Fruit fly (Drosophila melanogaster): Measurements from ENCODE around the gene PIG-C.
A peak's percentile ranks its signal among the peaks of the same experiment; 100 is the strongest.

The PIG-C gene

dm6 chr3L:3305430-3305829, 13.6 kb downstream of the PIG-C start:
- TF ChIP-seq fkh (GFP tag; optimal IDR thresholded peaks at IDR 0.05) = peak; percentile 84
- TF ChIP-seq spab (GFP tag; optimal IDR thresholded peaks at IDR 0.05) = no peak

dm6 chr3L:3304740-3305139, 14.3 kb downstream of the PIG-C start:
- no peak for TF ChIP-seq Gug (GFP tag; IDR thresholded peaks at IDR 0.05)
- no peak for TF ChIP-seq spab (GFP tag; optimal IDR thresholded peaks at IDR 0.05)
- TF ChIP-seq CG6276 (GFP tag; optimal IDR thresholded peaks at IDR 0.05) = no peak
- no peak for TF ChIP-seq lz (GFP tag; optimal IDR thresholded peaks at IDR 0.05)
- no peak for TF ChIP-seq CG11294 (GFP tag; IDR thresholded peaks at IDR 0.05)
- no peak for TF ChIP-seq Hr38 (GFP tag; optimal IDR thresholded peaks at IDR 0.05)
- no peak for TF ChIP-seq vri (GFP tag; optimal IDR thresholded peaks at IDR 0.05)
- no peak for TF ChIP-seq Eip75B (GFP tag; optimal IDR thresholded peaks at IDR 0.05)
- no peak for TF ChIP-seq svp (GFP tag)
- TF ChIP-seq CG16779 (tag; optimal IDR thresholded peaks at IDR 0.05) = no peak
- no peak for TF ChIP-seq fd85E (GFP tag; optimal IDR thresholded peaks at IDR 0.05)
- no peak for TF ChIP-seq CG8319 (GFP tag; optimal IDR thresholded peaks at IDR 0.05)
- TF ChIP-seq CG8119 (GFP tag; IDR thresholded peaks at IDR 0.05) = no peak
- TF ChIP-seq CG11762 (GFP tag; optimal IDR thresholded peaks at IDR 0.05; ENCODE audit: insufficient read depth) = no peak
- no peak for TF ChIP-seq Hr39 (GFP tag; optimal IDR thresholded peaks at IDR 0.05)
- no peak for TF ChIP-seq CG6792 (GFP tag; optimal IDR thresholded peaks at IDR 0.05)
- TF ChIP-seq CG6808 (GFP tag; optimal IDR thresholded peaks at IDR 0.05) = no peak
- no peak for TF ChIP-seq fd59A (GFP tag; optimal IDR thresholded peaks at IDR 0.05)
- no peak for TF ChIP-seq Ets21C (GFP tag; optimal IDR thresholded peaks at IDR 0.05)

DNA sequence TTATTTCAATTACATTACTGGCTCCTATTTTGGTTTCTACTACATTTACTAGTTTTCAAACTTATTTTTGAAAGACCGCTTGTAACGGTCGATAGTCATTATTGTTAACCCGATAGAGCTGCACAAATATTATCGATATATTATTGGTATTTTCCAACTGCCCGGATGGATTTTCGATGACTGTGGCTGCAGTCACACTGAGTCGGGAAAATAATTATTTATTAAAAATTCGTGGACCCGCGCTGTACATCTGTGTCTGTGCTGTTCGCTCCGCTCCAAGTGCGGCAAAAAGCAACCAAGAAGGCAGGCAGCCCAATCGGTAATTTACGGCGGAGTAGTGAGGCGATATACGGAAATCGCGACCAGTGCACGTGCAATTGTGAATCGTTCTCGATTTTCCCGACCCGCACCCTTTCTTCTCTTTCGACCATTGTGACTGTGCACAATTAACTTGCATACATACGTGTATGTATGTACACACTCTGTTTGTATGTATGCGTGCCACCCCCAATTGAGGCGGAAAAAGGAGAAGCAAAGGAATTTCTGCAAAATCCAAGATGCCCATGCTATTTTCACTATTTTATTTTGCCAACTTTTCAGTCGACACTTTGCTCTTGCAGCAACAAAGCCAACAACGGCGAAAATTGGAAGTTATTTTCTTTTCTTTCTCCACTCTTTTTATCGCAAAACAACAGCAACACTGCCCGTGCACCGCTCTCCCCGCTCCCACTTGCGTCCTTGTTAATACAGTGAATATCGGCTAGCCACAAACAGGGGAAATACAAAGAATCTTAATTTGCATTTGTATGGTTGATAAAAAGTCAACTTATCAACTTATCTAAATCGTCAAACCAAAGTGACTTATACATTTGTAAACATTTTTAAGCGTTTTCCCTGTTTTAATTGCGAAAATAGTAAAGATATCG, 15.2 kb downstream of the PIG-C start, which contains the start of gene ZnT63C:
Gene ZnT63C, plus strand, starts transcription at position 175 of the 926 bp plus-strand sequence.
- TF ChIP-seq Eip93F (GFP tag; optimal IDR thresholded peaks at IDR 0.05) (no peak), Blimp-1 (GFP tag; optimal IDR thresholded peaks at IDR 0.05) (no peak), CG31627 (GFP tag; optimal IDR thresholded peaks at IDR 0.05) (peak; percentile 38), Hr4 (GFP tag; optimal IDR thresholded peaks at IDR 0.05) (peak; percentile 31), CG7368 (GFP tag; optimal IDR thresholded peaks at IDR 0.05) (peak; percentile 15), CG1621 (tag; optimal IDR thresholded peaks at IDR 0.05) (peak; percentile 46), CG6808 (GFP tag; optimal IDR thresholded peaks at IDR 0.05) (peak; percentile 77), pdm3 (GFP tag; optimal IDR thresholded peaks at IDR 0.05) (peak; percentile 21), Hr38 (GFP tag; optimal IDR thresholded peaks at IDR 0.05) (no peak), fd59A (GFP tag; optimal IDR thresholded peaks at IDR 0.05) (peak; percentile 27), Eip75B (GFP tag; optimal IDR thresholded peaks at IDR 0.05) (peak; percentile 35), Sox15 (GFP tag; optimal IDR thresholded peaks at IDR 0.05) (no peak), Smox (GFP tag; optimal IDR thresholded peaks at IDR 0.05) (no peak), CG11902 (GFP tag; optimal IDR thresholded peaks at IDR 0.05) (peak; percentile 4), CG10631 (GFP tag; optimal IDR thresholded peaks at IDR 0.05) (no peak), CG3919 (GFP tag; optimal IDR thresholded peaks at IDR 0.05) (no peak), Lpt (GFP tag; optimal IDR thresholded peaks at IDR 0.05) (no peak), Gug (GFP tag; IDR thresholded peaks at IDR 0.05) (0 out of 2 replicates have a peak, but pooled peaks have one; percentile 14), Sox14 (GFP tag; optimal IDR thresholded peaks at IDR 0.05) (peak; percentile 48), dsx (GFP tag; optimal IDR thresholded peaks at IDR 0.05; ENCODE audit: poor library complexity, severe bottlenecking) (no peak), spab (GFP tag; optimal IDR thresholded peaks at IDR 0.05) (peak; percentile 48), CG8632 (GFP tag; optimal IDR thresholded peaks at IDR 0.05) (no peak), CG11294 (GFP tag; IDR thresholded peaks at IDR 0.05) (no peak), CG6276 (GFP tag; optimal IDR thresholded peaks at IDR 0.05) (peak; percentile 38), CG9139 (GFP tag; optimal IDR thresholded peaks at IDR 0.05) (no peak), acj6 (GFP tag; optimal IDR thresholded peaks at IDR 0.05) (peak; percentile 54), ss (GFP tag; optimal IDR thresholded peaks at IDR 0.05) (peak; percentile 57 to 58), CG4318 (GFP tag; optimal IDR thresholded peaks at IDR 0.05) (no peak), svp (GFP tag) (peak; percentile 65), fd85E (GFP tag; optimal IDR thresholded peaks at IDR 0.05) (no peak), net (GFP tag; optimal IDR thresholded peaks at IDR 0.05) (peak; percentile 34), cyc (GFP tag; optimal IDR thresholded peaks at IDR 0.05) (peak; percentile 31), eg (GFP tag; IDR thresholded peaks at IDR 0.05) (peak; percentile 46; the same call in 2 of the 3 replicates), Sox102F (GFP tag; optimal IDR thresholded peaks at IDR 0.05) (peak; percentile 33), Ets96B (tag; optimal IDR thresholded peaks at IDR 0.05) (peak; percentile 49)
